ENCODE assay signal across 1 fruit fly cellular context in the genomic region with DNA sequence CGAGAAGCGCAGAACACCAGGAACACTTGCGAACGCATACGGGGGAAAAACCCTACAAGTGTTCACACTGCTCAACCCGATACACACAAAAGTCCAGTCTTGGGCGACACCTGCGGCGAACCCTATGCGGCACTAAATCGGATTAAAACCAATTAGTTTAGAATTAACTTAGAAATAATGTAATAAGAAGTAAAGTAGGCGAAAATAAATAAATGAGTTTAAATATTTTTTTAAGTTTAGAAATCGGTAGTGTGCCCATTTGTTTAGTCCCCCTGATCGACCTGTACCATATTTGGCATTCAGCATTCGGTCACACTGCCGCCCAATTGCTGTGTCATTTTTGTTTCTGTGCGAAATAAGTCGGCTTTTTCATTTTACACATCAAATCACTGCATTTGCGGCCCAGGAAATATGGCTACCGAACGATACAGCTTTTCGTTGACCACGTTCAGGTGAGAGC.
TF ChIP-seq lines count a peak whose summit lies in the region.

A gene (plus strand): TSS at position 292 of the 460 bp plus-strand sequence.

TF ChIP-seq in whole organism, embryonic, 481 proteins besides CTCF, POLR2A, EP300 and RAD21 (continued from another document and continues in another):
- TF ChIP-seq cato (GFP tag; optimal IDR thresholded peaks at IDR 0.05; lab: Kevin White, UChicago; ENCODE audit: borderline replicate concordance) (no peak), btn (GFP tag; optimal IDR thresholded peaks at IDR 0.05; lab: Kevin White, UChicago) (no peak), unpg (GFP tag; optimal IDR thresholded peaks at IDR 0.05; lab: Kevin White, UChicago) (no peak), mam (GFP tag; optimal IDR thresholded peaks at IDR 0.05; lab: Kevin White, UChicago) (no peak), CG1024 (GFP tag; IDR thresholded peaks at IDR 0.05; lab: Robert Waterston, UW) (no peak), CG12744 (GFP tag; optimal IDR thresholded peaks at IDR 0.05; lab: Kevin White, UChicago) (no peak), bigmax (GFP tag; optimal IDR thresholded peaks at IDR 0.05; lab: Kevin White, UChicago) (no peak), rib (GFP tag; IDR thresholded peaks at IDR 0.05; lab: Robert Waterston, UW) (no peak), cwo (GFP tag; optimal IDR thresholded peaks at IDR 0.05; lab: Kevin White, UChicago) (no peak), Nf-YB (GFP tag; optimal IDR thresholded peaks at IDR 0.05; lab: Kevin White, UChicago) (no peak), yki (optimal IDR thresholded peaks at IDR 0.05; lab: Kevin White, UChicago) (no peak), gro (GFP tag; optimal IDR thresholded peaks at IDR 0.05; lab: Kevin White, UChicago) (no peak), CG43689 (GFP tag; IDR thresholded peaks at IDR 0.05; lab: Robert Waterston, UW) (no peak), p53 (GFP tag; optimal IDR thresholded peaks at IDR 0.05; lab: Kevin White, UChicago) (no peak), CG7987 (GFP tag; optimal IDR thresholded peaks at IDR 0.05; lab: Kevin White, UChicago) (no peak), NC2α (GFP tag; optimal IDR thresholded peaks at IDR 0.05; lab: Kevin White, UChicago) (no peak), gsb (GFP tag; IDR thresholded peaks at IDR 0.05; lab: Robert Waterston, UW) (no peak), CG12391 (tag; optimal IDR thresholded peaks at IDR 0.05; lab: Kevin White, UChicago) (peak; percentile 1), CG2199 (GFP tag; IDR thresholded peaks at IDR 0.05; lab: Robert Waterston, UW) (no peak), CG8765 (GFP tag; IDR thresholded peaks at IDR 0.05; lab: Robert Waterston, UW) (no peak), Fer2 (tag; optimal IDR thresholded peaks at IDR 0.05; lab: Kevin White, UChicago) (no peak), Antp (GFP tag; optimal IDR thresholded peaks at IDR 0.05; lab: Kevin White, UChicago) (no peak), oc (tag; optimal IDR thresholded peaks at IDR 0.05; lab: Kevin White, UChicago) (no peak), CG18764 (GFP tag; optimal IDR thresholded peaks at IDR 0.05; lab: Kevin White, UChicago) (no peak), stc (GFP tag; IDR thresholded peaks at IDR 0.05; lab: Robert Waterston, UW) (no peak), dysf (GFP tag; IDR thresholded peaks at IDR 0.05; lab: Robert Waterston, UW) (peak; percentile 32; the same call in 1 of the 3 replicates), Hr3 (GFP tag; optimal IDR thresholded peaks at IDR 0.05; lab: Kevin White, UChicago) (no peak), CG1647 (GFP tag; optimal IDR thresholded peaks at IDR 0.05; lab: Kevin White, UChicago) (no peak), CG6254 (GFP tag; optimal IDR thresholded peaks at IDR 0.05; lab: Kevin White, UChicago) (no peak), CG14710 (tag; optimal IDR thresholded peaks at IDR 0.05; lab: Kevin White, UChicago) (peak; percentile 80), zfh1 (GFP tag; IDR thresholded peaks at IDR 0.05; lab: Robert Waterston, UW) (no peak), Max (GFP tag; optimal IDR thresholded peaks at IDR 0.05; lab: Kevin White, UChicago) (no peak), CG30020 (tag; optimal IDR thresholded peaks at IDR 0.05; lab: Kevin White, UChicago) (peak; percentile 53), CG7928 (GFP tag; optimal IDR thresholded peaks at IDR 0.05; lab: Kevin White, UChicago) (no peak), CG2116 (GFP tag; optimal IDR thresholded peaks at IDR 0.05; lab: Kevin White, UChicago) (no peak), hbn (GFP tag; IDR thresholded peaks at IDR 0.05; lab: Robert Waterston, UW; ENCODE audit: partially characterized antibody) (no peak), CG12236 (GFP tag; optimal IDR thresholded peaks at IDR 0.05; lab: Kevin White, UChicago) (no peak), crc (GFP tag; optimal IDR thresholded peaks at IDR 0.05; lab: Kevin White, UChicago) (no peak), CG30403 (GFP tag; optimal IDR thresholded peaks at IDR 0.05; lab: Kevin White, UChicago) (no peak), Dbx (GFP tag; IDR thresholded peaks at IDR 0.05; lab: Robert Waterston, UW) (no peak), GATAe (GFP tag; conservative IDR thresholded peaks at IDR 0.05; lab: Robert Waterston, UW) (no peak), CG13287 (GFP tag; IDR thresholded peaks at IDR 0.05; lab: Robert Waterston, UW; ENCODE audit: partially characterized antibody) (no peak; the same call in 1 of the 2 replicates), CG9727 (GFP tag; optimal IDR thresholded peaks at IDR 0.05; lab: Kevin White, UChicago) (no peak), Eip74EF (GFP tag; optimal IDR thresholded peaks at IDR 0.05; lab: Kevin White, UChicago) (no peak), CG9876 (GFP tag; optimal IDR thresholded peaks at IDR 0.05; lab: Kevin White, UChicago) (no peak), CG8478 (optimal IDR thresholded peaks at IDR 0.05; lab: Kevin White, UChicago) (no peak), CG11456 (GFP tag; IDR thresholded peaks at IDR 0.05; lab: Robert Waterston, UW) (no peak), CG12299 (tag; optimal IDR thresholded peaks at IDR 0.05; lab: Kevin White, UChicago) (no peak), Asciz (GFP tag; optimal IDR thresholded peaks at IDR 0.05; lab: Kevin White, UChicago) (no peak), insv (GFP tag; optimal IDR thresholded peaks at IDR 0.05; lab: Kevin White, UChicago) (peak in 1 of 2 experiments; percentile 31), ssp (GFP tag; IDR thresholded peaks at IDR 0.05; lab: Robert Waterston, UW) (peak; percentile 38), kay (GFP tag; optimal IDR thresholded peaks at IDR 0.05; lab: Kevin White, UChicago) (no peak), CG11504 (tag; optimal IDR thresholded peaks at IDR 0.05; lab: Kevin White, UChicago) (no peak), NC2β (GFP tag; optimal IDR thresholded peaks at IDR 0.05; lab: Kevin White, UChicago) (no peak), TFAM (GFP tag; optimal IDR thresholded peaks at IDR 0.05; lab: Kevin White, UChicago) (no peak), ro (GFP tag; IDR thresholded peaks at IDR 0.05; lab: Robert Waterston, UW) (no peak), CG6683 (GFP tag; optimal IDR thresholded peaks at IDR 0.05; lab: Kevin White, UChicago) (no peak), CG10267 (tag; optimal IDR thresholded peaks at IDR 0.05; lab: Kevin White, UChicago) (peak; percentile 45), pzg (GFP tag; optimal IDR thresholded peaks at IDR 0.05; lab: Kevin White, UChicago) (peak; percentile 61), CG7556 (GFP tag; optimal IDR thresholded peaks at IDR 0.05; lab: Kevin White, UChicago) (no peak), tx (GFP tag; optimal IDR thresholded peaks at IDR 0.05; lab: Kevin White, UChicago) (no peak), nmo (GFP tag; optimal IDR thresholded peaks at IDR 0.05; lab: Kevin White, UChicago) (peak; percentile 42), dpn (GFP tag; optimal IDR thresholded peaks at IDR 0.05; lab: Kevin White, UChicago) (no peak), pnt (GFP tag; optimal IDR thresholded peaks at IDR 0.05; lab: Kevin White, UChicago) (no peak), CG12659 (GFP tag; optimal IDR thresholded peaks at IDR 0.05; lab: Kevin White, UChicago) (peak; percentile 68), CG4424 (GFP tag; optimal IDR thresholded peaks at IDR 0.05; lab: Kevin White, UChicago) (peak; percentile 3), ken (GFP tag; IDR thresholded peaks at IDR 0.05; lab: Robert Waterston, UW) (no peak), scrt (GFP tag; optimal IDR thresholded peaks at IDR 0.05; lab: Kevin White, UChicago) (no peak), Side (GFP tag; optimal IDR thresholded peaks at IDR 0.05; lab: Kevin White, UChicago) (no peak), CG6175 (GFP tag; IDR thresholded peaks at IDR 0.05; lab: Robert Waterston, UW) (no peak), Atf3 (GFP tag; optimal IDR thresholded peaks at IDR 0.05; lab: Kevin White, UChicago) (no peak), CG17912 (GFP tag; optimal IDR thresholded peaks at IDR 0.05; lab: Kevin White, UChicago) (no peak), CG7963 (GFP tag; IDR thresholded peaks at IDR 0.05; lab: Robert Waterston, UW; ENCODE audit: partially characterized antibody) (no peak), CG1602 (GFP tag; optimal IDR thresholded peaks at IDR 0.05; lab: Kevin White, UChicago) (no peak), Dfd (GFP tag; optimal IDR thresholded peaks at IDR 0.05; lab: Kevin White, UChicago) (no peak), ap (GFP tag; IDR thresholded peaks at IDR 0.05; lab: Robert Waterston, UW) (no peak), Neu2 (GFP tag; optimal IDR thresholded peaks at IDR 0.05; lab: Kevin White, UChicago; ENCODE audit: borderline replicate concordance) (no peak), pita (GFP tag; optimal IDR thresholded peaks at IDR 0.05; lab: Kevin White, UChicago) (no peak), wor (GFP tag; IDR thresholded peaks at IDR 0.05; lab: Robert Waterston, UW) (no peak), CG2875 (GFP tag; optimal IDR thresholded peaks at IDR 0.05; lab: Kevin White, UChicago) (no peak), ind (GFP tag; optimal IDR thresholded peaks at IDR 0.05; lab: Kevin White, UChicago) (no peak), lmd (GFP tag; IDR thresholded peaks at IDR 0.05; lab: Robert Waterston, UW) (peak; percentile 15; the same call in 1 of the 2 replicates), ERR (GFP tag; optimal IDR thresholded peaks at IDR 0.05; lab: Kevin White, UChicago) (no peak), B-H2 (GFP tag; optimal IDR thresholded peaks at IDR 0.05; lab: Kevin White, UChicago) (no peak), Sry-β (GFP tag; optimal IDR thresholded peaks at IDR 0.05; lab: Kevin White, UChicago) (peak; percentile 19), slp2 (GFP tag; optimal IDR thresholded peaks at IDR 0.05; lab: Kevin White, UChicago) (no peak), cas (GFP tag; IDR thresholded peaks at IDR 0.05; lab: Robert Waterston, UW) (no peak), Blimp-1 (GFP tag; optimal IDR thresholded peaks at IDR 0.05; lab: Kevin White, UChicago) (no peak), CG16779 (GFP tag; IDR thresholded peaks at IDR 0.05; lab: Robert Waterston, UW) (no peak), dmrt11E (tag; optimal IDR thresholded peaks at IDR 0.05; lab: Kevin White, UChicago) (no peak), CG9817 (tag; optimal IDR thresholded peaks at IDR 0.05; lab: Kevin White, UChicago) (no peak), PHDP (tag; optimal IDR thresholded peaks at IDR 0.05; lab: Kevin White, UChicago) (no peak), Hey (tag; optimal IDR thresholded peaks at IDR 0.05; lab: Kevin White, UChicago) (no peak), CG9797 (GFP tag; optimal IDR thresholded peaks at IDR 0.05; lab: Kevin White, UChicago) (peak; percentile 84), CG32532 (GFP tag; IDR thresholded peaks at IDR 0.05; lab: Robert Waterston, UW) (peak; percentile 30; the same call in 1 of the 2 replicates), CG16813 (GFP tag; IDR thresholded peaks at IDR 0.05; lab: Robert Waterston, UW; ENCODE audit: partially characterized antibody) (no peak; the same call in 2 of the 3 replicates), Stat92E (GFP tag; optimal IDR thresholded peaks at IDR 0.05; lab: Kevin White, UChicago) (no peak), kni (GFP tag; optimal IDR thresholded peaks at IDR 0.05; lab: Kevin White, UChicago) (no peak), HLH54F (GFP tag; optimal IDR thresholded peaks at IDR 0.05; lab: Kevin White, UChicago) (no peak), CG15696 (tag; optimal IDR thresholded peaks at IDR 0.05; lab: Kevin White, UChicago) (no peak), CG32767 (GFP tag; IDR thresholded peaks at IDR 0.05; lab: Robert Waterston, UW) (peak; percentile 51), zfh2 (GFP tag; optimal IDR thresholded peaks at IDR 0.05; lab: Kevin White, UChicago) (no peak), odd (GFP tag; optimal IDR thresholded peaks at IDR 0.05; lab: Kevin White, UChicago) (no peak), Atf-2 (GFP tag; optimal IDR thresholded peaks at IDR 0.05; lab: Kevin White, UChicago) (no peak), CkIIα-i1 (GFP tag; IDR thresholded peaks at IDR 0.05; lab: Robert Waterston, UW) (no peak), Mes4 (GFP tag; optimal IDR thresholded peaks at IDR 0.05; lab: Kevin White, UChicago) (no peak), MTF-1 (GFP tag; optimal IDR thresholded peaks at IDR 0.05; lab: Kevin White, UChicago; ENCODE audit: borderline replicate concordance) (no peak), Ets65A (GFP tag; lab: Kevin White, UChicago) (no peak), CG8944 (GFP tag; optimal IDR thresholded peaks at IDR 0.05; lab: Kevin White, UChicago) (no peak), CG3838 (GFP tag; optimal IDR thresholded peaks at IDR 0.05; lab: Kevin White, UChicago) (no peak), CG42726 (GFP tag; IDR thresholded peaks at IDR 0.05; lab: Robert Waterston, UW; ENCODE audit: partially characterized antibody) (no peak), lbe (GFP tag; optimal IDR thresholded peaks at IDR 0.05; lab: Kevin White, UChicago) (no peak), Opbp (GFP tag; IDR thresholded peaks at IDR 0.05; lab: Robert Waterston, UW; ENCODE audit: partially characterized antibody) (no peak), sens-2 (GFP tag; IDR thresholded peaks at IDR 0.05; lab: Robert Waterston, UW) (no peak), D19B (GFP tag; optimal IDR thresholded peaks at IDR 0.05; lab: Kevin White, UChicago) (no peak), gsb-n (tag; optimal IDR thresholded peaks at IDR 0.05; lab: Kevin White, UChicago) (no peak), Myb (GFP tag; optimal IDR thresholded peaks at IDR 0.05; lab: Kevin White, UChicago) (peak; percentile 20), h (optimal IDR thresholded peaks at IDR 0.05; lab: Kevin White, UChicago) (no peak), z (GFP tag; IDR thresholded peaks at IDR 0.05; lab: Robert Waterston, UW) (no peak), Ptx1 (GFP tag; IDR thresholded peaks at IDR 0.05; lab: Robert Waterston, UW) (peak; percentile 21; the same call in 1 of the 2 replicates), pros (GFP tag; optimal IDR thresholded peaks at IDR 0.05; lab: Kevin White, UChicago) (no peak), Chrac-16 (GFP tag; optimal IDR thresholded peaks at IDR 0.05; lab: Kevin White, UChicago) (no peak), Adf1 (GFP tag; IDR thresholded peaks at IDR 0.05; lab: Robert Waterston, UW) (no peak), CG11695 (GFP tag; IDR thresholded peaks at IDR 0.05; lab: Robert Waterston, UW) (no peak), Hr51 (GFP tag; optimal IDR thresholded peaks at IDR 0.05; lab: Kevin White, UChicago) (no peak), Poxn (GFP tag; IDR thresholded peaks at IDR 0.05; lab: Robert Waterston, UW) (no peak), CG8924 (tag; optimal IDR thresholded peaks at IDR 0.05; lab: Kevin White, UChicago) (peak; percentile 11), Elba2 (GFP tag; optimal IDR thresholded peaks at IDR 0.05; lab: Kevin White, UChicago) (peak; percentile 72), tup (GFP tag; optimal IDR thresholded peaks at IDR 0.05; lab: Kevin White, UChicago) (no peak), hb (GFP tag; IDR thresholded peaks at IDR 0.05; lab: Robert Waterston, UW; ENCODE audit: partially characterized antibody) (no peak), CG31441 (GFP tag; IDR thresholded peaks at IDR 0.05; lab: Robert Waterston, UW) (no peak), Doc2 (GFP tag; IDR thresholded peaks at IDR 0.05; lab: Robert Waterston, UW) (no peak)
